Worm (Caenorhabditis elegans) whole organism, L4 larva: Measurements from ENCODE around the gene acs-20.
A peak's percentile ranks its signal among the peaks of the same experiment; 100 is the strongest.

ENCODE experiments used
- D1046.2 ChIP-seq: fragments of 200-800 bp; sonication (Bioruptor generic); IDR thresholded peaks from 2 replicates; pipeline ENCODE4 v1.3.6; 2022; ENCODE audit warnings: missing genetic modification characterization, missing compliant biosample characterization
- F37D6.2 ChIP-seq: sonication (generic microtip); optimal IDR thresholded peaks from 2 replicates; lab custom pipeline; 2016; ENCODE audit warnings: mild to moderate bottlenecking, missing genetic modification characterization, missing compliant biosample characterization
- F44E2.7 ChIP-seq: fragments of 200-800 bp; sonication (Bioruptor generic); IDR thresholded peaks from 2 replicates; pipeline ENCODE4 v2.1.2; 2022; ENCODE audit warnings: missing genetic modification characterization, missing compliant biosample characterization
- F49E8.2 ChIP-seq: sonication (generic microtip); optimal IDR thresholded peaks from 2 replicates; lab custom pipeline; 2016; ENCODE audit warnings: missing compliant biosample characterization, mild to moderate bottlenecking, missing genetic modification characterization, borderline replicate concordance
- T20F7.1 ChIP-seq: fragments of 200-800 bp; sonication (Bioruptor generic); optimal IDR thresholded peaks from 2 replicates; lab custom pipeline; 2018; ENCODE audit warnings: mild to moderate bottlenecking, missing genetic modification characterization, missing compliant biosample characterization
- Y5F2A.4 ChIP-seq: fragments of 200-800 bp; sonication (Bioruptor generic); optimal IDR thresholded peaks from 2 replicates; lab custom pipeline; 2018; ENCODE audit warnings: mild to moderate bottlenecking, missing genetic modification characterization, missing compliant biosample characterization
- Y75B8A.6 ChIP-seq: fragments of 200-800 bp; sonication (Bioruptor generic); IDR thresholded peaks from 2 replicates; pipeline ENCODE4 v1.3.6; 2022; ENCODE audit warnings: missing genetic modification reagents, missing genetic modification characterization, missing compliant biosample characterization
- ZK337.2 ChIP-seq: fragments of 200-800 bp; sonication (Bioruptor generic); IDR thresholded peaks from 2 replicates; pipeline ENCODE4 v1.3.6; 2022; ENCODE audit warnings: missing genetic modification reagents, missing genetic modification characterization, missing compliant biosample characterization
- ZK546.5 ChIP-seq, 2 experiments: sonication (generic microtip); optimal IDR thresholded peaks; 2 replicates each; lab custom pipeline; 2017; ENCODE audit warnings: missing biosample characterization in 2 of 2, missing genetic modification characterization in 2 of 2
- ceh-28 ChIP-seq: fragments of 150-350 bp; optimal IDR thresholded peaks from 2 replicates; lab custom pipeline; 2014; ENCODE audit warnings: missing biosample characterization, missing genetic modification reagents, missing genetic modification characterization
- ceh-62 ChIP-seq: sonication (generic microtip); optimal IDR thresholded peaks from 2 replicates; lab custom pipeline; 2017; ENCODE audit warnings: missing biosample characterization, missing genetic modification characterization
- ces-1 ChIP-seq: fragments of 150-350 bp; sonication (generic microtip); optimal IDR thresholded peaks from 4 replicates; lab custom pipeline; 2014; ENCODE audit warnings: missing biosample characterization, missing genetic modification reagents, missing genetic modification characterization
- ctbp-1 ChIP-seq: fragments of 200-800 bp; sonication (Bioruptor generic); IDR thresholded peaks from 2 replicates; pipeline ENCODE4 v1.3.6; 2022; ENCODE audit warnings: missing genetic modification reagents, missing genetic modification characterization, missing compliant biosample characterization
- daf-16 ChIP-seq, 3 experiments: sonication (generic microtip); optimal IDR thresholded peaks; 2 replicates each; lab custom pipeline; 2016 to 2017; ENCODE audit warnings: missing genetic modification characterization in 3 of 3, missing genetic modification reagents in 3 of 3, mild to moderate bottlenecking in 2 of 3, missing compliant biosample characterization in 2 of 3, missing biosample characterization in 1 of 3, moderate library complexity in 1 of 3
- daf-19 ChIP-seq: fragments of 200-800 bp; sonication (Bioruptor generic); conservative IDR thresholded peaks from 2 replicates; pipeline ENCODE4 v1.3.6; 2022; ENCODE audit warnings: missing genetic modification characterization, missing compliant biosample characterization
- dmd-9 ChIP-seq: fragments of 200-800 bp; sonication (Bioruptor generic); IDR thresholded peaks from 2 replicates; pipeline ENCODE4 v1.3.6; 2022; ENCODE audit warnings: missing genetic modification reagents, missing genetic modification characterization, missing compliant biosample characterization
- dpl-1 ChIP-seq: fragments of 150-350 bp; optimal IDR thresholded peaks from 2 replicates; lab custom pipeline; 2014; ENCODE audit warnings: missing biosample characterization, missing genetic modification reagents, missing genetic modification characterization
- egl-27 ChIP-seq: sonication (generic microtip); optimal IDR thresholded peaks from 3 replicates; lab custom pipeline; 2017; ENCODE audit warnings: missing biosample characterization, missing genetic modification reagents, missing genetic modification characterization
- fkh-10 ChIP-seq: fragments of 150-350 bp; optimal IDR thresholded peaks from 2 replicates; lab custom pipeline; 2014; ENCODE audit warnings: missing biosample characterization, missing genetic modification reagents, missing genetic modification characterization
- hlh-11 ChIP-seq: fragments of 200-800 bp; sonication (Bioruptor generic); optimal IDR thresholded peaks from 2 replicates; lab custom pipeline; 2018; ENCODE audit warnings: mild to moderate bottlenecking, missing genetic modification characterization, missing compliant biosample characterization
- hmg-1.1 ChIP-seq: fragments of 200-800 bp; sonication (Bioruptor generic); IDR thresholded peaks from 2 replicates; pipeline ENCODE4 v1.3.6; 2022; ENCODE audit warnings: missing genetic modification reagents, missing genetic modification characterization, missing compliant biosample characterization
- lin-13 ChIP-seq: fragments of 150-350 bp; optimal IDR thresholded peaks from 2 replicates; lab custom pipeline; 2014; ENCODE audit warnings: missing biosample characterization, missing genetic modification reagents, missing genetic modification characterization
- lin-15B ChIP-seq: fragments of 150-350 bp; sonication (generic microtip); optimal IDR thresholded peaks from 3 replicates; lab custom pipeline; 2014; ENCODE audit warnings: missing biosample characterization, missing genetic modification characterization
- lin-29 ChIP-seq: fragments of 200-800 bp; sonication (Bioruptor generic); IDR thresholded peaks from 2 replicates; pipeline ENCODE4 v1.3.6; 2022; ENCODE audit warnings: missing genetic modification reagents, missing genetic modification characterization, missing compliant biosample characterization
- lin-38 ChIP-seq: fragments of 200-800 bp; sonication (Bioruptor generic); IDR thresholded peaks from 2 replicates; pipeline ENCODE4 v1.3.6; 2022; ENCODE audit warnings: missing genetic modification reagents, missing genetic modification characterization, missing compliant biosample characterization
- lir-3 ChIP-seq: sonication (generic microtip); optimal IDR thresholded peaks from 2 replicates; lab custom pipeline; 2016; ENCODE audit warnings: mild to moderate bottlenecking, missing genetic modification characterization, missing compliant biosample characterization
- madf-5 ChIP-seq, 2 experiments: fragments of 200-800 bp; sonication (Bioruptor generic); IDR thresholded peaks; 2 replicates each; pipeline ENCODE4 v1.3.6; 2022; ENCODE audit warnings: missing compliant biosample characterization in 2 of 2, missing genetic modification characterization in 2 of 2
- madf-9 ChIP-seq: fragments of 200-800 bp; sonication (Bioruptor generic); conservative IDR thresholded peaks from 2 replicates; pipeline ENCODE4 v1.3.6; 2022; ENCODE audit warnings: missing genetic modification reagents, missing genetic modification characterization, missing compliant biosample characterization
- mdt-29 ChIP-seq: fragments of 200-800 bp; sonication (Bioruptor generic); IDR thresholded peaks from 2 replicates; pipeline ENCODE4 v1.3.6; 2022; ENCODE audit warnings: missing genetic modification reagents, missing genetic modification characterization, missing compliant biosample characterization
- mep-1 ChIP-seq: fragments of 150-350 bp; sonication (generic microtip); optimal IDR thresholded peaks from 3 replicates; lab custom pipeline; 2014; ENCODE audit warnings: missing biosample characterization, missing genetic modification characterization
- mes-2 ChIP-seq: sonication (generic microtip); optimal IDR thresholded peaks from 2 replicates; lab custom pipeline; 2016; ENCODE audit warnings: missing genotype, mild to moderate bottlenecking, missing genetic modification characterization, missing compliant biosample characterization; ENCODE audit not compliant: poor library complexity, severe bottlenecking
- nhr-10 ChIP-seq: fragments of 150-350 bp; optimal IDR thresholded peaks from 2 replicates; lab custom pipeline; 2014; ENCODE audit warnings: missing biosample characterization, missing genetic modification characterization
- nhr-237 ChIP-seq: sonication (generic microtip); optimal IDR thresholded peaks from 2 replicates; lab custom pipeline; 2017; ENCODE audit warnings: missing biosample characterization, missing genetic modification characterization
- nhr-25 ChIP-seq: sonication (generic microtip); optimal IDR thresholded peaks from 2 replicates; lab custom pipeline; 2017; ENCODE audit warnings: missing genetic modification characterization, mild to moderate bottlenecking, missing compliant biosample characterization, antibody characterized with exemption, moderate library complexity, borderline replicate concordance; ENCODE audit not compliant: insufficient read depth
- nhr-42 ChIP-seq: fragments of 200-800 bp; sonication (Bioruptor generic); IDR thresholded peaks from 2 replicates; pipeline ENCODE4 v1.3.6; 2022; ENCODE audit warnings: missing genetic modification characterization, missing compliant biosample characterization
- nhr-6 ChIP-seq: fragments of 150-350 bp; optimal IDR thresholded peaks from 2 replicates; lab custom pipeline; 2014; ENCODE audit warnings: missing biosample characterization, missing genetic modification characterization
- nhr-77 ChIP-seq: fragments of 150-350 bp; optimal IDR thresholded peaks from 2 replicates; lab custom pipeline; 2014; ENCODE audit warnings: missing biosample characterization, missing genetic modification characterization
- php-3 ChIP-seq: fragments of 200-800 bp; sonication (Bioruptor generic); IDR thresholded peaks from 2 replicates; pipeline ENCODE4 v1.3.6; 2022; ENCODE audit warnings: missing genetic modification reagents, missing genetic modification characterization, missing compliant biosample characterization
- pqm-1 ChIP-seq: sonication (generic microtip); optimal IDR thresholded peaks from 2 replicates; lab custom pipeline; 2017; ENCODE audit warnings: missing biosample characterization, missing genetic modification characterization
- rbr-2 ChIP-seq: sonication (generic microtip); optimal IDR thresholded peaks from 2 replicates; lab custom pipeline; 2016; ENCODE audit warnings: missing genotype, missing genetic modification characterization, missing compliant biosample characterization
- saeg-2 ChIP-seq: fragments of 200-800 bp; sonication (Bioruptor generic); IDR thresholded peaks from 2 replicates; pipeline ENCODE4 v1.3.6; 2022; ENCODE audit warnings: missing genetic modification reagents, missing genetic modification characterization, missing compliant biosample characterization
- sdz-12 ChIP-seq: fragments of 200-800 bp; sonication (Bioruptor generic); optimal IDR thresholded peaks from 2 replicates; lab custom pipeline; 2018; ENCODE audit warnings: mild to moderate bottlenecking, missing genetic modification characterization, missing compliant biosample characterization
- set-16 ChIP-seq: fragments of 200-800 bp; sonication (Bioruptor generic); IDR thresholded peaks from 2 replicates; pipeline ENCODE4 v1.3.6; 2022; ENCODE audit warnings: missing genetic modification reagents, missing genetic modification characterization, missing compliant biosample characterization
- spr-3 ChIP-seq: fragments of 200-800 bp; sonication (Bioruptor generic); optimal IDR thresholded peaks from 2 replicates; lab custom pipeline; 2018; ENCODE audit warnings: mild to moderate bottlenecking, missing genetic modification characterization, missing compliant biosample characterization
- unc-39 ChIP-seq: sonication (generic microtip); optimal IDR thresholded peaks from 2 replicates; lab custom pipeline; 2017; ENCODE audit warnings: missing biosample characterization, missing genetic modification characterization
- zfp-2 ChIP-seq: sonication (generic microtip); optimal IDR thresholded peaks from 2 replicates; lab custom pipeline; 2016; ENCODE audit warnings: mild to moderate bottlenecking, missing genetic modification characterization, missing compliant biosample characterization
- zfp-3 ChIP-seq: fragments of 200-800 bp; sonication (Bioruptor generic); conservative IDR thresholded peaks from 2 replicates; pipeline ENCODE4 v1.3.6; 2022; ENCODE audit warnings: missing genetic modification reagents, missing genetic modification characterization, missing compliant biosample characterization
- zip-11 ChIP-seq: fragments of 200-800 bp; sonication (Bioruptor generic); IDR thresholded peaks from 2 replicates; pipeline ENCODE4 v1.3.6; 2022; ENCODE audit warnings: missing genetic modification characterization, missing compliant biosample characterization
- ztf-11 ChIP-seq: fragments of 150-350 bp; optimal IDR thresholded peaks from 2 replicates; lab custom pipeline; 2014; ENCODE audit warnings: missing biosample characterization, missing genetic modification characterization
- ztf-7 ChIP-seq: fragments of 150-350 bp; optimal IDR thresholded peaks from 2 replicates; lab custom pipeline; 2014; ENCODE audit warnings: missing biosample characterization, missing genetic modification characterization

The acs-20 gene

ce11 chrIV:12417536-12418195 lies 19.2 kb upstream of the acs-20 start, which contains the start of gene F08G5.3:
Gene F08G5.3, minus strand, starts transcription at chrIV:12417586.
- TF ChIP-seq F37D6.2, result no peak
- TF ChIP-seq lin-13 (GFP tag; lab: Kevin White, UChicago), result no peak
- TF ChIP-seq mes-2 (tag; lab: Kevin White, UChicago), result peak; percentile 73
- TF ChIP-seq dmd-9 (GFP tag; lab: Robert Waterston, UW), result peak; percentile 74; the same call in 1 of the 2 replicates
- TF ChIP-seq fkh-10, result no peak
- TF ChIP-seq hmg-1.1 (GFP tag; lab: Robert Waterston, UW), result peak; percentile 76
- no peak for TF ChIP-seq set-16 (GFP tag; lab: Robert Waterston, UW)
- no peak for TF ChIP-seq ztf-11 (tag; lab: Kevin White, UChicago)
- TF ChIP-seq mep-1 (tag; lab: Kevin White, UChicago), result peak; percentile 49
- peak; percentile 31; the same call in 1 of the 2 replicates for TF ChIP-seq php-3 (GFP tag; lab: Robert Waterston, UW)
- peak; percentile 59 for TF ChIP-seq hlh-11 (tag; lab: Kevin White, UChicago)
- no peak for TF ChIP-seq pqm-1 (tag; lab: Kevin White, UChicago)
- TF ChIP-seq unc-39, result no peak
- TF ChIP-seq lin-38, result peak; percentile 82
- no peak for TF ChIP-seq egl-27 (tag; lab: Kevin White, UChicago)
- peak; percentile 41 for TF ChIP-seq T20F7.1
- peak; percentile 78 for TF ChIP-seq ztf-7 (tag; lab: Kevin White, UChicago)
- TF ChIP-seq lin-29 (GFP tag; lab: Robert Waterston, UW), result no peak
- TF ChIP-seq madf-5 (GFP tag; IDR thresholded peaks at IDR 0.05; lab: Robert Waterston, UW), result peak in 1 of 2 experiments; percentile 66; a peak in 1 of 4 replicates
- TF ChIP-seq madf-9 (GFP tag; lab: Robert Waterston, UW), result no peak
- 0 out of 2 replicates have a peak, but pooled peaks have one; percentile 53 for TF ChIP-seq Y75B8A.6
- no peak for TF ChIP-seq ceh-62
- TF ChIP-seq daf-16 (GFP tag; optimal IDR thresholded peaks at IDR 0.05; lab: Kevin White, UChicago), result peak in 1 of 2 experiments; percentile 80
- TF ChIP-seq daf-16 (tag; optimal IDR thresholded peaks at IDR 0.05; lab: Kevin White, UChicago), result peak; percentile 44
- peak; percentile 73 for TF ChIP-seq ZK337.2 (GFP tag; lab: Robert Waterston, UW)
- no peak for TF ChIP-seq F44E2.7 (GFP tag; lab: Robert Waterston, UW)
- no peak for TF ChIP-seq ceh-28 (tag; lab: Kevin White, UChicago)
- TF ChIP-seq nhr-25 (tag; lab: Kevin White, UChicago), result no peak
- TF ChIP-seq zfp-3 (GFP tag; lab: Robert Waterston, UW), result peak; percentile 81
- peak; percentile 72; the same call in 1 of the 2 replicates for TF ChIP-seq mdt-29
- TF ChIP-seq Y5F2A.4, result peak; percentile 25
- peak; percentile 50 for TF ChIP-seq nhr-6 (tag; lab: Kevin White, UChicago)
- peak; percentile 47 for TF ChIP-seq rbr-2 (tag; lab: Kevin White, UChicago)
- peak; percentile 66; the same call in 1 of the 2 replicates for TF ChIP-seq saeg-2 (GFP tag; lab: Robert Waterston, UW)
- TF ChIP-seq nhr-77 (tag; lab: Kevin White, UChicago), result peak; percentile 32
- TF ChIP-seq ctbp-1 (GFP tag; lab: Robert Waterston, UW), result peak; percentile 76
- no peak for TF ChIP-seq lin-15B (tag; lab: Kevin White, UChicago)
- no peak for TF ChIP-seq nhr-10
- peak; percentile 49 for TF ChIP-seq lir-3 (tag; lab: Kevin White, UChicago)
- TF ChIP-seq daf-19 (GFP tag; lab: Robert Waterston, UW), result no peak
- peak; percentile 53 for TF ChIP-seq spr-3 (GFP tag; lab: Kevin White, UChicago)
- no peak for TF ChIP-seq nhr-237 (tag; lab: Kevin White, UChicago)
- TF ChIP-seq dpl-1 (GFP tag; lab: Kevin White, UChicago), result no peak
- no peak for TF ChIP-seq sdz-12 (GFP tag; lab: Kevin White, UChicago)
- TF ChIP-seq zip-11 (GFP tag; lab: Robert Waterston, UW), result no peak
- no peak for TF ChIP-seq ZK546.5 (tag; optimal IDR thresholded peaks at IDR 0.05; lab: Kevin White, UChicago)
- no peak for TF ChIP-seq zfp-2 (tag; lab: Kevin White, UChicago)
- TF ChIP-seq nhr-42, result no peak
- TF ChIP-seq ces-1 (GFP tag; lab: Kevin White, UChicago), result no peak
- peak; percentile 51 for TF ChIP-seq F49E8.2 (tag; lab: Kevin White, UChicago)
- TF ChIP-seq D1046.2 (GFP tag; lab: Robert Waterston, UW), result peak; percentile 82; the same call in 1 of the 2 replicates
